Worm (Caenorhabditis elegans) whole organism, dauer: ENCODE data around the gene clec-29.

Source experiments
- unc-62 ChIP-seq: sonication (generic microtip); optimal IDR thresholded peaks from 2 replicates; lab custom pipeline; 2017; ENCODE audit warnings: missing biosample characterization, missing genetic modification reagents, missing genetic modification characterization

clec-29 gene

ce11 chrV:16745214-16745613, 6.2 kb upstream of the clec-29 start:
- TF ChIP-seq unc-62 (GFP tag; lab: Kevin White, UChicago): no peak

- no peak for TF ChIP-seq unc-62 (GFP tag; lab: Kevin White, UChicago)
These were observed 5.8 kb upstream of the clec-29 start for ce11 chrV:16744783-16745182.

- TF ChIP-seq unc-62 (GFP tag; lab: Kevin White, UChicago): no peak
These were observed 3.1 kb upstream of the clec-29 start, which contains the start of gene T25E12.6 for ce11 chrV:16742123-16742522. T25E12.6 (plus strand) TSS chrV:16742423.

ce11 chrV:16735518-16735917, 3.5 kb downstream of the clec-29 start, which contains the start of the genes clec-38 and clec-34:
clec-38 (minus strand) TSS chrV:16735618.
clec-34 (plus strand) TSS chrV:16735765.
- TF ChIP-seq unc-62 (GFP tag; lab: Kevin White, UChicago): no peak

- no peak for TF ChIP-seq unc-62 (GFP tag; lab: Kevin White, UChicago)
These were observed 5.3 kb downstream of the clec-29 start, which contains the start of gene T25E12.16 for ce11 chrV:16733681-16734080. T25E12.16 (minus strand) TSS chrV:16733781.

ce11 chrV:16731600-16731999, 7.4 kb downstream of the clec-29 start, which contains the start of gene srz-100:
srz-100 (plus strand) TSS chrV:16731900.
- TF ChIP-seq unc-62 (GFP tag; lab: Kevin White, UChicago): no peak

- TF ChIP-seq unc-62 (GFP tag; lab: Kevin White, UChicago): no peak
These were observed 9.0 kb downstream of the clec-29 start, which contains the start of gene srz-99 for ce11 chrV:16729961-16730360. srz-99 (plus strand) TSS chrV:16730261.

- TF ChIP-seq unc-62 (GFP tag; lab: Kevin White, UChicago): no peak
These were observed 10.6 kb downstream of the clec-29 start, which contains the start of gene fbxa-127 for ce11 chrV:16728431-16728830. fbxa-127 (plus strand) TSS chrV:16728731.

- TF ChIP-seq unc-62 (GFP tag; lab: Kevin White, UChicago): no peak
These were observed 12.1 kb downstream of the clec-29 start, which contains the start of gene T25E12.14 for ce11 chrV:16726915-16727314. T25E12.14 (plus strand) TSS chrV:16727215.

ce11 chrV:16725955-16726354, 13.0 kb downstream of the clec-29 start:
- TF ChIP-seq unc-62 (GFP tag; lab: Kevin White, UChicago): no peak

ce11 chrV:16724574-16724973, 14.4 kb downstream of the clec-29 start:
- no peak for TF ChIP-seq unc-62 (GFP tag; lab: Kevin White, UChicago)

ce11 chrV:16723744-16724143, 15.3 kb downstream of the clec-29 start, which contains the start of gene nhr-112:
nhr-112 (minus strand) TSS chrV:16723844.
- TF ChIP-seq unc-62 (GFP tag; lab: Kevin White, UChicago): no peak

- no peak for TF ChIP-seq unc-62 (GFP tag; lab: Kevin White, UChicago)
These were observed 22.4 kb downstream of the clec-29 start, which contains the start of gene srh-137 for ce11 chrV:16716574-16716973. srh-137 (minus strand) TSS chrV:16716674.

- no peak for TF ChIP-seq unc-62 (GFP tag; lab: Kevin White, UChicago)
These were observed 25.2 kb downstream of the clec-29 start for ce11 chrV:16713797-16714196.

ce11 chrV:16706549-16706948, 32.5 kb downstream of the clec-29 start, which contains the start of gene clec-9:
clec-9 (minus strand) TSS chrV:16706649.
- no peak for TF ChIP-seq unc-62 (GFP tag; lab: Kevin White, UChicago)

- TF ChIP-seq unc-62 (GFP tag; lab: Kevin White, UChicago): no peak
These were observed 39.2 kb downstream of the clec-29 start, which contains the start of gene Y70C5C.1 for ce11 chrV:16699752-16700259. Y70C5C.1 (plus strand) TSS chrV:16700209.

- TF ChIP-seq unc-62 (GFP tag; lab: Kevin White, UChicago): no peak
These were observed 41.8 kb downstream of the clec-29 start, which contains the start of gene srw-41 for ce11 chrV:16697178-16697577. srw-41 (plus strand) TSS chrV:16697478.
